Worm (Caenorhabditis elegans) whole organism, L4 larva: ENCODE data around the gene srg-64.

Experiments used
- D1046.2 ChIP-seq: fragments of 200-800 bp; sonication (Bioruptor generic); IDR thresholded peaks from 2 replicates; pipeline ENCODE4 v1.3.6; 2022; ENCODE audit warnings: missing genetic modification characterization, missing compliant biosample characterization
- F44E2.7 ChIP-seq: fragments of 200-800 bp; sonication (Bioruptor generic); IDR thresholded peaks from 2 replicates; pipeline ENCODE4 v2.1.2; 2022; ENCODE audit warnings: missing genetic modification characterization, missing compliant biosample characterization
- F49E8.2 ChIP-seq: sonication (generic microtip); optimal IDR thresholded peaks from 2 replicates; lab custom pipeline; 2016; ENCODE audit warnings: missing compliant biosample characterization, mild to moderate bottlenecking, missing genetic modification characterization, borderline replicate concordance
- T20F7.1 ChIP-seq: fragments of 200-800 bp; sonication (Bioruptor generic); optimal IDR thresholded peaks from 2 replicates; lab custom pipeline; 2018; ENCODE audit warnings: mild to moderate bottlenecking, missing genetic modification characterization, missing compliant biosample characterization
- T26A8.4 ChIP-seq: fragments of 200-800 bp; sonication (Bioruptor generic); IDR thresholded peaks from 2 replicates; pipeline ENCODE4 v1.3.6; 2022; ENCODE audit warnings: missing genetic modification characterization, missing compliant biosample characterization
- ZK337.2 ChIP-seq: fragments of 200-800 bp; sonication (Bioruptor generic); IDR thresholded peaks from 2 replicates; pipeline ENCODE4 v1.3.6; 2022; ENCODE audit warnings: missing genetic modification reagents, missing genetic modification characterization, missing compliant biosample characterization
- ZK546.5 ChIP-seq, 2 experiments: sonication (generic microtip); optimal IDR thresholded peaks; 2 replicates each; lab custom pipeline; 2017; ENCODE audit warnings: missing biosample characterization in 2 of 2, missing genetic modification characterization in 2 of 2
- aly-2 ChIP-seq: sonication (generic microtip); optimal IDR thresholded peaks from 2 replicates; lab custom pipeline; 2018; ENCODE audit warnings: missing biosample characterization, missing genetic modification characterization
- ama-1 ChIP-seq: fragments of 150-350 bp; optimal IDR thresholded peaks from 2 replicates; lab custom pipeline; 2014; ENCODE audit warnings: inconsistent platforms, mixed read lengths
- arid-1 ChIP-seq: fragments of 200-800 bp; sonication (Bioruptor generic); conservative IDR thresholded peaks from 2 replicates; pipeline ENCODE4 v1.3.6; 2022; ENCODE audit warnings: missing genetic modification reagents, missing genetic modification characterization, missing compliant biosample characterization
- attf-4 ChIP-seq: sonication (generic microtip); optimal IDR thresholded peaks from 3 replicates; lab custom pipeline; 2017; ENCODE audit warnings: missing biosample characterization, missing genetic modification characterization
- ceh-28 ChIP-seq: fragments of 150-350 bp; optimal IDR thresholded peaks from 2 replicates; lab custom pipeline; 2014; ENCODE audit warnings: missing biosample characterization, missing genetic modification reagents, missing genetic modification characterization
- ceh-44 ChIP-seq: fragments of 200-800 bp; sonication (Bioruptor generic); IDR thresholded peaks from 2 replicates; pipeline ENCODE4 v1.3.6; 2022; ENCODE audit warnings: missing genetic modification reagents, missing genetic modification characterization, missing compliant biosample characterization
- ceh-62 ChIP-seq: sonication (generic microtip); optimal IDR thresholded peaks from 2 replicates; lab custom pipeline; 2017; ENCODE audit warnings: missing biosample characterization, missing genetic modification characterization
- ces-1 ChIP-seq: fragments of 150-350 bp; sonication (generic microtip); optimal IDR thresholded peaks from 4 replicates; lab custom pipeline; 2014; ENCODE audit warnings: missing biosample characterization, missing genetic modification reagents, missing genetic modification characterization
- ctbp-1 ChIP-seq: fragments of 200-800 bp; sonication (Bioruptor generic); IDR thresholded peaks from 2 replicates; pipeline ENCODE4 v1.3.6; 2022; ENCODE audit warnings: missing genetic modification reagents, missing genetic modification characterization, missing compliant biosample characterization
- dmd-6 ChIP-seq: fragments of 200-800 bp; sonication (Bioruptor generic); IDR thresholded peaks from 2 replicates; pipeline ENCODE4 v1.3.6; 2022; ENCODE audit warnings: missing genetic modification reagents, missing genetic modification characterization, missing compliant biosample characterization
- egl-43 ChIP-seq: fragments of 200-800 bp; sonication (Bioruptor generic); IDR thresholded peaks from 2 replicates; pipeline ENCODE4 v1.3.6; 2022; ENCODE audit warnings: missing genetic modification reagents, missing genetic modification characterization, missing compliant biosample characterization
- fos-1 ChIP-seq: fragments of 150-350 bp; optimal IDR thresholded peaks from 2 replicates; lab custom pipeline; 2014; ENCODE audit warnings: missing biosample characterization, missing genetic modification characterization
- gei-8 ChIP-seq: fragments of 200-800 bp; sonication (Bioruptor generic); optimal IDR thresholded peaks from 2 replicates; lab custom pipeline; 2018; ENCODE audit warnings: mild to moderate bottlenecking, missing genetic modification characterization, missing compliant biosample characterization
- hif-1 ChIP-seq, 2 experiments: sonication (generic microtip); optimal IDR thresholded peaks; 2 replicates each; lab custom pipeline; 2016 to 2017; ENCODE audit warnings: missing compliant biosample characterization in 2 of 2, missing genetic modification characterization in 2 of 2, missing genetic modification reagents in 2 of 2, missing genotype in 2 of 2, mild to moderate bottlenecking in 1 of 2
- lin-13 ChIP-seq: fragments of 150-350 bp; optimal IDR thresholded peaks from 2 replicates; lab custom pipeline; 2014; ENCODE audit warnings: missing biosample characterization, missing genetic modification reagents, missing genetic modification characterization
- lin-15B ChIP-seq: fragments of 150-350 bp; sonication (generic microtip); optimal IDR thresholded peaks from 3 replicates; lab custom pipeline; 2014; ENCODE audit warnings: missing biosample characterization, missing genetic modification characterization
- lin-39 ChIP-seq: fragments of 150-350 bp; optimal IDR thresholded peaks from 2 replicates; lab custom pipeline; 2014; ENCODE audit warnings: missing biosample characterization, missing genetic modification reagents, missing genetic modification characterization
- lir-3 ChIP-seq: sonication (generic microtip); optimal IDR thresholded peaks from 2 replicates; lab custom pipeline; 2016; ENCODE audit warnings: mild to moderate bottlenecking, missing genetic modification characterization, missing compliant biosample characterization
- lsy-2 ChIP-seq, 2 experiments: fragments of 150-350 bp in 1 of 2; sonication (generic microtip) in 1 of 2; optimal IDR thresholded peaks; 2 replicates each; lab custom pipeline; 2014 to 2017; ENCODE audit warnings: missing biosample characterization in 2 of 2, missing genetic modification characterization in 2 of 2
- madf-9 ChIP-seq: fragments of 200-800 bp; sonication (Bioruptor generic); conservative IDR thresholded peaks from 2 replicates; pipeline ENCODE4 v1.3.6; 2022; ENCODE audit warnings: missing genetic modification reagents, missing genetic modification characterization, missing compliant biosample characterization
- mdt-29 ChIP-seq: fragments of 200-800 bp; sonication (Bioruptor generic); IDR thresholded peaks from 2 replicates; pipeline ENCODE4 v1.3.6; 2022; ENCODE audit warnings: missing genetic modification reagents, missing genetic modification characterization, missing compliant biosample characterization
- mxl-2 ChIP-seq: fragments of 200-800 bp; sonication (Bioruptor generic); conservative IDR thresholded peaks from 2 replicates; pipeline ENCODE4 v1.3.6; 2022; ENCODE audit warnings: missing genetic modification reagents, missing genetic modification characterization, missing compliant biosample characterization
- mxl-3 ChIP-seq: fragments of 200-800 bp; sonication (Bioruptor generic); optimal IDR thresholded peaks from 2 replicates; lab custom pipeline; 2018; ENCODE audit warnings: mild to moderate bottlenecking, missing genetic modification characterization, missing compliant biosample characterization
- nhr-10 ChIP-seq: fragments of 150-350 bp; optimal IDR thresholded peaks from 2 replicates; lab custom pipeline; 2014; ENCODE audit warnings: missing biosample characterization, missing genetic modification characterization
- nhr-102 ChIP-seq: sonication (generic microtip); optimal IDR thresholded peaks from 2 replicates; lab custom pipeline; 2016; ENCODE audit warnings: mild to moderate bottlenecking, missing genetic modification characterization, moderate library complexity, missing compliant biosample characterization
- nhr-111 ChIP-seq: fragments of 200-800 bp; sonication (Bioruptor generic); optimal IDR thresholded peaks from 2 replicates; lab custom pipeline; 2018; ENCODE audit warnings: mild to moderate bottlenecking, missing genetic modification characterization, missing compliant biosample characterization
- nhr-25 ChIP-seq: sonication (generic microtip); optimal IDR thresholded peaks from 2 replicates; lab custom pipeline; 2017; ENCODE audit warnings: missing genetic modification characterization, mild to moderate bottlenecking, missing compliant biosample characterization, antibody characterized with exemption, moderate library complexity, borderline replicate concordance; ENCODE audit not compliant: insufficient read depth
- nhr-28 ChIP-seq: fragments of 150-350 bp; optimal IDR thresholded peaks from 2 replicates; lab custom pipeline; 2014; ENCODE audit warnings: missing biosample characterization, missing genetic modification characterization
- nhr-41 ChIP-seq: fragments of 200-800 bp; sonication (Bioruptor generic); IDR thresholded peaks from 2 replicates; pipeline ENCODE4 v1.3.6; 2022; ENCODE audit warnings: missing genetic modification reagents, missing genetic modification characterization, missing compliant biosample characterization
- nhr-48 ChIP-seq: sonication (generic microtip); optimal IDR thresholded peaks from 2 replicates; lab custom pipeline; 2016; ENCODE audit warnings: mild to moderate bottlenecking, missing genetic modification characterization, missing compliant biosample characterization
- pha-4 ChIP-seq, 2 experiments: fragments of 150-350 bp in 1 of 2; fragments of 200-800 bp in 1 of 2; sonication (Bioruptor generic) in 1 of 2; IDR thresholded peaks in 1 of 2; optimal IDR thresholded peaks in 1 of 2; 2 replicates each; pipeline versions ENCODE4 v1.3.6 to Lab custom; 2014 to 2022; ENCODE audit warnings: missing genetic modification characterization in 2 of 2, missing genetic modification reagents in 2 of 2, missing biosample characterization in 1 of 2, missing compliant biosample characterization in 1 of 2
- php-3 ChIP-seq: fragments of 200-800 bp; sonication (Bioruptor generic); IDR thresholded peaks from 2 replicates; pipeline ENCODE4 v1.3.6; 2022; ENCODE audit warnings: missing genetic modification reagents, missing genetic modification characterization, missing compliant biosample characterization
- snpc-1.2 ChIP-seq: fragments of 200-800 bp; sonication (Bioruptor generic); IDR thresholded peaks from 2 replicates; pipeline ENCODE4 v1.3.6; 2022; ENCODE audit warnings: missing genetic modification reagents, missing genetic modification characterization, missing compliant biosample characterization
- spr-1 ChIP-seq: sonication (generic microtip); optimal IDR thresholded peaks from 2 replicates; lab custom pipeline; 2016; ENCODE audit warnings: mild to moderate bottlenecking, missing genetic modification characterization, missing compliant biosample characterization
- tag-97 ChIP-seq: fragments of 200-800 bp; sonication (Bioruptor generic); IDR thresholded peaks from 2 replicates; pipeline ENCODE4 v1.3.6; 2022; ENCODE audit warnings: missing genetic modification characterization, missing compliant biosample characterization
- unc-130 ChIP-seq: sonication (generic microtip); optimal IDR thresholded peaks from 2 replicates; lab custom pipeline; 2016; ENCODE audit warnings: missing genetic modification reagents, missing genetic modification characterization, missing compliant biosample characterization
- unc-39 ChIP-seq: sonication (generic microtip); optimal IDR thresholded peaks from 2 replicates; lab custom pipeline; 2017; ENCODE audit warnings: missing biosample characterization, missing genetic modification characterization
- unc-62 ChIP-seq, 3 experiments: fragments of 150-350 bp in 1 of 3; sonication (generic microtip); optimal IDR thresholded peaks in 2 of 3; peaks in 1 of 3; 1 replicate in 1 of 3; 2 replicates in 2 of 3; lab custom pipeline; 2014 to 2017; ENCODE audit warnings: missing biosample characterization in 3 of 3, missing genetic modification characterization in 3 of 3, missing genetic modification reagents in 3 of 3, missing genotype in 1 of 3
- vab-7 ChIP-seq: fragments of 200-800 bp; sonication (Bioruptor generic); IDR thresholded peaks from 2 replicates; pipeline ENCODE4 v1.3.6; 2022; ENCODE audit warnings: missing genetic modification reagents, missing genetic modification characterization, missing compliant biosample characterization
- zag-1 ChIP-seq: fragments of 150-350 bp; optimal IDR thresholded peaks from 2 replicates; lab custom pipeline; 2014; ENCODE audit warnings: missing biosample characterization, missing genetic modification characterization
- zip-2 ChIP-seq: fragments of 150-350 bp; optimal IDR thresholded peaks from 2 replicates; lab custom pipeline; 2014; ENCODE audit warnings: missing biosample characterization, missing genetic modification characterization
- ztf-11 ChIP-seq: fragments of 150-350 bp; optimal IDR thresholded peaks from 2 replicates; lab custom pipeline; 2014; ENCODE audit warnings: missing biosample characterization, missing genetic modification characterization
- ztf-7 ChIP-seq: fragments of 150-350 bp; optimal IDR thresholded peaks from 2 replicates; lab custom pipeline; 2014; ENCODE audit warnings: missing biosample characterization, missing genetic modification characterization

The srg-64 gene

DNA sequence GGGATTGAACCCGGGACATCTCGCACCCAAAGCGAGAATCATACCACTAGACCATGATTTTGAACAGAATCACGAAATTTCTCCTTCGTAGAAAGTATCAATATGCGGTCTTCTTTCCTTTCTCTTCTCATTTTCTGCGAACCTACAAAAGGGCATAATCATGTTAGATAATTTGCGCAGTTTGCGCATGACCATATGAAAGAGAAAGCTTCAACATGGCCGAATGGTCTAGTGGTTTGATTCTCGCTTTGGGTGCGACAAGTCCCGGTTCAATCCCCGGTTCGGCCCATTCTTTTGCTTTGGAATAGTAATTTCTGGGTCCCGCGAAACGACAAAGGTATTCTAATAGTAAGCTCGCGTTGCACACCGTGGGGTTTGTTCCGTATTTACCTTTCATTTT lies 7.4 kb upstream of the srg-64 start (continued):
- TF ChIP-seq egl-43 (GFP tag; lab: Robert Waterston, UW) (peak; percentile 81), hif-1 (tag; optimal IDR thresholded peaks at IDR 0.05; lab: Kevin White, UChicago) (no peak), ceh-62 (tag; lab: Kevin White, UChicago) (no peak), php-3 (GFP tag; lab: Robert Waterston, UW) (0 out of 2 replicates have a peak, but pooled peaks have one; percentile 20), vab-7 (GFP tag; lab: Robert Waterston, UW) (peak; percentile 56; the same call in 1 of the 2 replicates), attf-4 (tag; lab: Kevin White, UChicago) (no peak), ctbp-1 (GFP tag; lab: Robert Waterston, UW) (peak; percentile 47; the same call in 1 of the 2 replicates), zag-1 (no peak), unc-39 (tag; lab: Kevin White, UChicago) (no peak), tag-97 (GFP tag; lab: Robert Waterston, UW) (no peak), nhr-10 (no peak), madf-9 (GFP tag; lab: Robert Waterston, UW) (no peak), ZK546.5 (tag; optimal IDR thresholded peaks at IDR 0.05; lab: Kevin White, UChicago) (no peak), mdt-29 (no peak), snpc-1.2 (GFP tag; lab: Robert Waterston, UW) (0 out of 2 replicates have a peak, but pooled peaks have one; percentile 5), lin-13 (GFP tag; lab: Kevin White, UChicago) (no peak), nhr-102 (tag; lab: Kevin White, UChicago) (peak; percentile 57), fos-1 (tag; lab: Kevin White, UChicago) (no peak), nhr-41 (GFP tag; lab: Robert Waterston, UW) (peak; percentile 52; the same call in 1 of the 2 replicates), lin-39 (no peak), unc-62 (GFP tag; optimal IDR thresholded peaks at IDR 0.05 in 1 of 2; lab: Kevin White, UChicago) (no peak), unc-62 (tag; optimal IDR thresholded peaks at IDR 0.05; lab: Kevin White, UChicago) (no peak), dmd-6 (GFP tag; lab: Robert Waterston, UW) (no peak; the same call in 1 of the 2 replicates), F44E2.7 (GFP tag; lab: Robert Waterston, UW) (0 out of 2 replicates have a peak, but pooled peaks have one; percentile 39), ama-1 (no peak), lsy-2 (tag; optimal IDR thresholded peaks at IDR 0.05; lab: Kevin White, UChicago) (no peak), ztf-11 (tag; lab: Kevin White, UChicago) (no peak), nhr-28 (tag; lab: Kevin White, UChicago) (no peak), ZK337.2 (GFP tag; lab: Robert Waterston, UW) (no peak), mxl-3 (GFP tag; lab: Kevin White, UChicago) (no peak), lin-15B (tag; lab: Kevin White, UChicago) (no peak), ces-1 (GFP tag; lab: Kevin White, UChicago) (no peak), mxl-2 (no peak), ztf-7 (tag; lab: Kevin White, UChicago) (no peak), nhr-25 (tag; lab: Kevin White, UChicago) (no peak), nhr-48 (tag; lab: Kevin White, UChicago) (no peak), nhr-111 (GFP tag; lab: Kevin White, UChicago) (no peak), lir-3 (tag; lab: Kevin White, UChicago) (peak; percentile 15), aly-2 (tag; lab: Kevin White, UChicago) (no peak), gei-8 (GFP tag; lab: Kevin White, UChicago) (no peak), T20F7.1 (GFP tag; lab: Kevin White, UChicago) (no peak), unc-130 (GFP tag; lab: Kevin White, UChicago) (no peak), ceh-44 (no peak), F49E8.2 (tag; lab: Kevin White, UChicago) (no peak), arid-1 (GFP tag; lab: Robert Waterston, UW) (0 out of 2 replicates have a peak, but pooled peaks have one; percentile 5), zip-2 (tag; lab: Kevin White, UChicago) (no peak), D1046.2 (GFP tag; lab: Robert Waterston, UW) (0 out of 2 replicates have a peak, but pooled peaks have one; percentile 45), T26A8.4 (GFP tag; lab: Robert Waterston, UW) (peak; percentile 81), pha-4 (GFP tag; IDR thresholded peaks at IDR 0.05; lab: Robert Waterston, UW) (peak; percentile 19; the same call in 1 of the 2 replicates), pha-4 (tag; optimal IDR thresholded peaks at IDR 0.05; lab: Kevin White, UChicago) (no peak), ceh-28 (tag; lab: Kevin White, UChicago) (no peak), spr-1 (tag; lab: Kevin White, UChicago) (no peak)
